Fruit fly (Drosophila melanogaster) whole organism, embryonic: ENCODE measurements around the gene Sytbeta.

Experiments used
- ATbp ChIP-seq: fragments of 200-800 bp; sonication (Bioruptor generic); optimal IDR thresholded peaks from 2 replicates; lab custom pipeline; 2017; ENCODE audit warnings: missing biosample characterization, mild to moderate bottlenecking, missing genetic modification characterization, missing genetic modification reagents
- Abd-B ChIP-seq: fragments of 200-800 bp; sonication (Bioruptor generic); optimal IDR thresholded peaks from 2 replicates; lab custom pipeline; 2018; ENCODE audit warnings: missing biosample characterization, mild to moderate bottlenecking, missing genetic modification characterization, moderate library complexity
- Atf6 ChIP-seq: fragments of 200-800 bp; sonication (Bioruptor generic); IDR thresholded peaks from 2 replicates; pipeline ENCODE4 v1.3.6; 2022; ENCODE audit warnings: missing biosample characterization, missing genetic modification characterization
- CG10209 ChIP-seq: fragments of 200-800 bp; sonication (Bioruptor generic); optimal IDR thresholded peaks from 3 replicates; lab custom pipeline; 2017; ENCODE audit warnings: missing biosample characterization, mild to moderate bottlenecking, missing genetic modification characterization, missing genetic modification reagents
- CG10274 ChIP-seq: fragments of 200-800 bp; sonication (Bioruptor generic); optimal IDR thresholded peaks from 3 replicates; lab custom pipeline; 2017; ENCODE audit warnings: missing biosample characterization, mild to moderate bottlenecking, missing genetic modification characterization
- CG10321 ChIP-seq: fragments of 200-800 bp; sonication (Bioruptor generic); IDR thresholded peaks from 2 replicates; pipeline ENCODE4 v1.3.6; 2022; ENCODE audit warnings: missing biosample characterization, missing genetic modification characterization
- CG10543 ChIP-seq: fragments of 200-800 bp; sonication (Bioruptor generic); optimal IDR thresholded peaks from 3 replicates; lab custom pipeline; 2017; ENCODE audit warnings: missing biosample characterization, mild to moderate bottlenecking, missing genetic modification characterization, moderate library complexity
- CG11696 ChIP-seq: fragments of 200-800 bp; sonication (Bioruptor generic); IDR thresholded peaks from 2 replicates; pipeline ENCODE4 v1.3.6; 2022; ENCODE audit warnings: missing biosample characterization, missing genetic modification characterization
- CG14050 ChIP-seq: fragments of 200-800 bp; sonication (Bioruptor generic); IDR thresholded peaks from 3 replicates; pipeline ENCODE4 v1.3.6; 2022; ENCODE audit warnings: missing biosample characterization, missing genetic modification characterization
- CG15269 ChIP-seq: fragments of 200-800 bp; sonication (Bioruptor generic); optimal IDR thresholded peaks from 2 replicates; lab custom pipeline; 2018; ENCODE audit warnings: missing biosample characterization, mild to moderate bottlenecking, missing genetic modification characterization, moderate library complexity
- CG15479 ChIP-seq: fragments of 200-800 bp; sonication (Bioruptor generic); optimal IDR thresholded peaks from 3 replicates; lab custom pipeline; 2019; ENCODE audit warnings: missing biosample characterization, mild to moderate bottlenecking, missing genetic modification characterization, moderate library complexity
- CG43689 ChIP-seq: fragments of 200-800 bp; sonication (Bioruptor generic); IDR thresholded peaks from 2 replicates; pipeline ENCODE4 v1.3.6; 2022; ENCODE audit warnings: missing biosample characterization, missing genetic modification characterization
- CG7271 ChIP-seq: fragments of 200-800 bp; sonication (Bioruptor generic); optimal IDR thresholded peaks from 2 replicates; lab custom pipeline; 2018; ENCODE audit warnings: missing biosample characterization, mild to moderate bottlenecking, missing genetic modification characterization, moderate library complexity
- CG9817 ChIP-seq: fragments of 200-800 bp; sonication (Bioruptor generic); optimal IDR thresholded peaks from 2 replicates; lab custom pipeline; 2018; ENCODE audit warnings: missing biosample characterization, mild to moderate bottlenecking, missing genetic modification characterization, moderate library complexity
- D ChIP-seq, 2 experiments: fragments of 200-800 bp in 1 of 2; fragments of >200 bp in 1 of 2; sonication (Bioruptor generic) in 1 of 2; optimal IDR thresholded peaks; 2 replicates in 1 of 2; 3 replicates in 1 of 2; lab custom pipeline; 2017; ENCODE audit warnings: mild to moderate bottlenecking in 1 of 2, missing biosample characterization in 1 of 2, missing genetic modification characterization in 1 of 2, missing genetic modification reagents in 1 of 2
- Dbx ChIP-seq: fragments of 200-800 bp; sonication (Bioruptor generic); IDR thresholded peaks from 3 replicates; pipeline ENCODE4 v1.3.6; 2022; ENCODE audit warnings: missing biosample characterization, missing genetic modification characterization
- E2f2 ChIP-seq: fragments of 200-800 bp; sonication (Bioruptor generic); IDR thresholded peaks from 2 replicates; pipeline ENCODE4 v1.3.6; 2022; ENCODE audit warnings: missing biosample characterization, missing genetic modification characterization
- Kr ChIP-seq: fragments of 200-800 bp; sonication (Bioruptor generic); optimal IDR thresholded peaks from 2 replicates; lab custom pipeline; 2017; ENCODE audit warnings: missing biosample characterization, mild to moderate bottlenecking, missing genetic modification characterization
- Lim3 ChIP-seq: fragments of 200-800 bp; sonication (Bioruptor generic); IDR thresholded peaks from 2 replicates; pipeline ENCODE4 v1.3.6; 2022; ENCODE audit warnings: missing biosample characterization, missing genetic modification characterization
- Mrtf ChIP-seq: fragments of 200-800 bp; sonication (Bioruptor generic); IDR thresholded peaks from 3 replicates; pipeline ENCODE4 v1.3.6; 2022; ENCODE audit warnings: missing biosample characterization, missing genetic modification characterization
- Neu2 ChIP-seq: fragments of 200-800 bp; sonication (Bioruptor generic); optimal IDR thresholded peaks from 3 replicates; lab custom pipeline; 2016; ENCODE audit warnings: missing biosample characterization, missing genetic modification characterization, borderline replicate concordance
- Rx ChIP-seq: fragments of 200-800 bp; sonication (Bioruptor generic); IDR thresholded peaks from 2 replicates; pipeline ENCODE4 v1.3.6; 2022; ENCODE audit warnings: missing biosample characterization, missing genetic modification characterization
- Xrp1 ChIP-seq: fragments of 200-800 bp; sonication (Bioruptor generic); IDR thresholded peaks from 2 replicates; pipeline ENCODE4 v1.3.6; 2022; ENCODE audit warnings: missing biosample characterization, missing genetic modification characterization
- btn ChIP-seq: fragments of 200-800 bp; sonication (Bioruptor generic); optimal IDR thresholded peaks from 2 replicates; lab custom pipeline; 2016; ENCODE audit warnings: missing biosample characterization, missing genetic modification characterization
- dmrt99B ChIP-seq: fragments of 200-800 bp; sonication (Bioruptor generic); optimal IDR thresholded peaks from 2 replicates; lab custom pipeline; 2018; ENCODE audit warnings: missing biosample characterization, mild to moderate bottlenecking, missing genetic modification characterization, moderate library complexity
- grau ChIP-seq: fragments of 200-800 bp; optimal IDR thresholded peaks from 3 replicates; lab custom pipeline; 2019; ENCODE audit warnings: missing biosample characterization, mild to moderate bottlenecking, missing genetic modification characterization, moderate library complexity
- grn ChIP-seq: fragments of 200-800 bp; sonication (Bioruptor generic); optimal IDR thresholded peaks from 3 replicates; lab custom pipeline; 2017; ENCODE audit warnings: missing biosample characterization, missing genetic modification characterization
- insv ChIP-seq, 2 experiments: fragments of 200-800 bp; sonication (Bioruptor generic); optimal IDR thresholded peaks; 3 replicates each; lab custom pipeline; 2016 to 2018; ENCODE audit warnings: missing biosample characterization in 2 of 2, missing genetic modification characterization in 2 of 2
- kni ChIP-seq: fragments of 200-800 bp; sonication (Bioruptor generic); optimal IDR thresholded peaks from 3 replicates; lab custom pipeline; 2017; ENCODE audit warnings: mild to moderate bottlenecking, missing biosample characterization, missing genetic modification reagents, missing genetic modification characterization
- lbe ChIP-seq: fragments of 200-800 bp; sonication (Bioruptor generic); optimal IDR thresholded peaks from 2 replicates; lab custom pipeline; 2016; ENCODE audit warnings: missing biosample characterization, mild to moderate bottlenecking, missing genetic modification characterization
- lov ChIP-seq, 2 experiments: fragments of 200-800 bp in 1 of 2; fragments of >200 bp in 1 of 2; sonication (Bioruptor generic) in 1 of 2; IDR thresholded peaks in 1 of 2; optimal IDR thresholded peaks in 1 of 2; 2 replicates in 1 of 2; 3 replicates in 1 of 2; pipeline versions ENCODE4 v1.3.6 to Lab custom; 2017 to 2022; ENCODE audit warnings: missing biosample characterization in 1 of 2, missing genetic modification characterization in 1 of 2
- pros ChIP-seq: fragments of 200-800 bp; sonication (Bioruptor generic); optimal IDR thresholded peaks from 3 replicates; lab custom pipeline; 2019; ENCODE audit warnings: missing biosample characterization, mild to moderate bottlenecking, missing genetic modification characterization, moderate library complexity
- rib ChIP-seq: fragments of 200-800 bp; sonication (Bioruptor generic); IDR thresholded peaks from 2 replicates; pipeline ENCODE4 v1.3.6; 2022; ENCODE audit warnings: missing biosample characterization, missing genetic modification characterization
- so ChIP-seq: fragments of 200-800 bp; sonication (Bioruptor generic); IDR thresholded peaks from 3 replicates; pipeline ENCODE4 v1.3.6; 2022; ENCODE audit warnings: missing biosample characterization, missing genetic modification characterization
- tgo ChIP-seq: fragments of 200-800 bp; sonication (Bioruptor generic); IDR thresholded peaks from 3 replicates; pipeline ENCODE4 v1.3.6; 2022; ENCODE audit warnings: missing biosample characterization, missing genetic modification characterization
- tll ChIP-seq, 2 experiments: fragments of 200-800 bp in 1 of 2; fragments of >200 bp in 1 of 2; sonication (Bioruptor generic) in 1 of 2; optimal IDR thresholded peaks; 2 replicates each; lab custom pipeline; 2017 to 2019; ENCODE audit warnings: missing biosample characterization in 2 of 2, missing genetic modification characterization in 2 of 2, mild to moderate bottlenecking in 1 of 2, moderate library complexity in 1 of 2
- zen ChIP-seq: fragments of 200-800 bp; sonication (Bioruptor generic); optimal IDR thresholded peaks from 3 replicates; lab custom pipeline; 2018; ENCODE audit warnings: missing biosample characterization, mild to moderate bottlenecking, missing genetic modification characterization, moderate library complexity

Sytbeta gene

dm6 chr3L:14966199-14966858, 98.4 kb downstream of the Sytbeta start (continued):
- no peak for TF ChIP-seq Dbx
- TF ChIP-seq Kr (GFP tag; lab: Kevin White, UChicago): peak; percentile 85
- peak in 1 of 2 experiments; percentile 26 for TF ChIP-seq insv (GFP tag; optimal IDR thresholded peaks at IDR 0.05; lab: Kevin White, UChicago)
- no peak for TF ChIP-seq CG10209 (GFP tag; lab: Kevin White, UChicago)
- TF ChIP-seq CG10543: no peak
- TF ChIP-seq E2f2 (GFP tag; lab: Robert Waterston, UW): no peak
- TF ChIP-seq ATbp: no peak
- no peak for TF ChIP-seq CG14050
- TF ChIP-seq zen (tag; lab: Kevin White, UChicago): peak; percentile 80
- peak; percentile 95 for TF ChIP-seq grn
- no peak for TF ChIP-seq Atf6 (GFP tag; lab: Robert Waterston, UW)
- no peak for TF ChIP-seq so (GFP tag; lab: Robert Waterston, UW)
- TF ChIP-seq Mrtf (GFP tag; lab: Robert Waterston, UW): no peak
- TF ChIP-seq CG7271 (tag; lab: Kevin White, UChicago): no peak
- TF ChIP-seq kni (GFP tag; lab: Kevin White, UChicago): peak; percentile 79
- TF ChIP-seq tgo (GFP tag; lab: Robert Waterston, UW): no peak
- TF ChIP-seq Abd-B (GFP tag; lab: Kevin White, UChicago): no peak
- peak; percentile 59 for TF ChIP-seq pros (GFP tag; lab: Kevin White, UChicago)
- TF ChIP-seq grau (tag; lab: Kevin White, UChicago): no peak
- TF ChIP-seq CG11696 (GFP tag; lab: Robert Waterston, UW): no peak
- no peak for TF ChIP-seq CG15269 (tag; lab: Kevin White, UChicago)
- TF ChIP-seq tll (GFP tag; optimal IDR thresholded peaks at IDR 0.05; lab: Kevin White, UChicago): peak in 1 of 2 experiments; percentile 4
- TF ChIP-seq lbe: no peak
- no peak for TF ChIP-seq dmrt99B (tag; lab: Kevin White, UChicago)
- TF ChIP-seq Neu2: no peak
- TF ChIP-seq Xrp1 (GFP tag; lab: Robert Waterston, UW): no peak
- TF ChIP-seq btn (GFP tag; lab: Kevin White, UChicago): no peak
- TF ChIP-seq CG10321 (GFP tag; lab: Robert Waterston, UW): no peak
- TF ChIP-seq Lim3: no peak
- TF ChIP-seq lov (optimal IDR thresholded peaks at IDR 0.05; lab: Kevin White, UChicago): no peak
- TF ChIP-seq lov (GFP tag; IDR thresholded peaks at IDR 0.05; lab: Robert Waterston, UW): no peak
- peak; percentile 60 for TF ChIP-seq D (optimal IDR thresholded peaks at IDR 0.05; lab: Kevin White, UChicago)
- TF ChIP-seq D (GFP tag; optimal IDR thresholded peaks at IDR 0.05; lab: Kevin White, UChicago): peak; percentile 19
- 0 out of 2 replicates have a peak, but pooled peaks have one; percentile 16 for TF ChIP-seq rib (GFP tag; lab: Robert Waterston, UW)
- no peak for TF ChIP-seq Rx (GFP tag; lab: Robert Waterston, UW)
- no peak for TF ChIP-seq CG43689
- TF ChIP-seq CG9817 (tag; lab: Kevin White, UChicago): no peak

dm6 chr3L:14964862-14965261, 99.9 kb downstream of the Sytbeta start:
- peak in 1 of 2 experiments; percentile 78 for TF ChIP-seq tll (GFP tag; optimal IDR thresholded peaks at IDR 0.05; lab: Kevin White, UChicago)
- TF ChIP-seq CG10274: no peak
- peak; percentile 100 for TF ChIP-seq zen (tag; lab: Kevin White, UChicago)
- TF ChIP-seq CG15479 (GFP tag; lab: Kevin White, UChicago): peak; percentile 77
- TF ChIP-seq, all 482 proteins: peak for 3
